Worm (Caenorhabditis elegans) whole organism, L2 larva: ENCODE measurements around the gene gtap-1.
"Not testable (repeated sequence)": the region's sequence is repeated elsewhere in the genome, so short reads cannot be mapped to it uniquely, and the experiment has no call there.

Experiments
- C34F6.9 ChIP-seq: fragments of 150-350 bp; optimal IDR thresholded peaks from 2 replicates; lab custom pipeline; 2014; ENCODE audit warnings: missing biosample characterization, missing genetic modification characterization
- Y55F3AM.14 ChIP-seq: fragments of 200-800 bp; sonication (Bioruptor generic); optimal IDR thresholded peaks from 2 replicates; lab custom pipeline; 2018; ENCODE audit warnings: mild to moderate bottlenecking, missing genetic modification characterization, missing compliant biosample characterization
- ZK546.5 ChIP-seq: sonication (generic microtip); optimal IDR thresholded peaks from 2 replicates; lab custom pipeline; 2017; ENCODE audit warnings: missing biosample characterization, missing genetic modification characterization
- aly-2 ChIP-seq: fragments of 150-350 bp; optimal IDR thresholded peaks from 2 replicates; lab custom pipeline; 2014; ENCODE audit warnings: missing biosample characterization, missing genetic modification characterization
- blmp-1 ChIP-seq: sonication (generic microtip); optimal IDR thresholded peaks from 2 replicates; lab custom pipeline; 2017; ENCODE audit warnings: missing genetic modification characterization, mild to moderate bottlenecking, missing compliant biosample characterization, antibody characterized with exemption, moderate library complexity; ENCODE audit not compliant: insufficient read depth
- crh-2 ChIP-seq: sonication (generic microtip); optimal IDR thresholded peaks from 2 replicates; lab custom pipeline; 2017; ENCODE audit warnings: missing biosample characterization, missing genetic modification characterization
- egl-27 ChIP-seq: sonication (generic microtip); optimal IDR thresholded peaks from 3 replicates; lab custom pipeline; 2017; ENCODE audit warnings: missing biosample characterization, missing genetic modification reagents, missing genetic modification characterization
- elt-3 ChIP-seq: sonication (generic microtip); optimal IDR thresholded peaks from 2 replicates; lab custom pipeline; 2017; ENCODE audit warnings: missing biosample characterization, missing genetic modification characterization
- fos-1 ChIP-seq: fragments of 150-350 bp; optimal IDR thresholded peaks from 2 replicates; lab custom pipeline; 2014; ENCODE audit warnings: missing biosample characterization, missing genetic modification characterization
- gmeb-1 ChIP-seq: fragments of 150-350 bp; optimal IDR thresholded peaks from 2 replicates; lab custom pipeline; 2014; ENCODE audit warnings: missing biosample characterization, missing genetic modification characterization
- lin-11 ChIP-seq: fragments of 150-350 bp; sonication (generic microtip); optimal IDR thresholded peaks from 2 replicates; lab custom pipeline; 2014; ENCODE audit warnings: missing biosample characterization, missing genetic modification characterization, inconsistent platforms, mixed read lengths
- lin-39 ChIP-seq: fragments of 150-350 bp; optimal IDR thresholded peaks from 2 replicates; lab custom pipeline; 2014; ENCODE audit warnings: missing biosample characterization, missing genetic modification reagents, missing genetic modification characterization
- mab-5 ChIP-seq: fragments of 150-350 bp; optimal IDR thresholded peaks from 2 replicates; lab custom pipeline; 2014; ENCODE audit warnings: missing biosample characterization, missing genetic modification characterization
- mbf-1 ChIP-seq: sonication (generic microtip); optimal IDR thresholded peaks from 2 replicates; lab custom pipeline; 2017; ENCODE audit warnings: missing biosample characterization, missing genetic modification characterization
- mdl-1 ChIP-seq, 2 experiments: fragments of 150-350 bp in 1 of 2; sonication (generic microtip) in 1 of 2; optimal IDR thresholded peaks; 2 replicates each; lab custom pipeline; 2017; ENCODE audit warnings: missing biosample characterization in 2 of 2, missing genetic modification characterization in 2 of 2
- nhr-10 ChIP-seq: sonication (generic microtip); optimal IDR thresholded peaks from 2 replicates; lab custom pipeline; 2017; ENCODE audit warnings: missing biosample characterization, missing genetic modification characterization
- nhr-12 ChIP-seq: fragments of 150-350 bp; optimal IDR thresholded peaks from 2 replicates; lab custom pipeline; 2014; ENCODE audit warnings: missing biosample characterization, missing genetic modification characterization
- nhr-129 ChIP-seq: fragments of 150-350 bp; optimal IDR thresholded peaks from 2 replicates; lab custom pipeline; 2014; ENCODE audit warnings: missing biosample characterization, missing genetic modification characterization
- nhr-23 ChIP-seq: fragments of 150-350 bp; optimal IDR thresholded peaks from 2 replicates; lab custom pipeline; 2014; ENCODE audit warnings: missing biosample characterization, missing genetic modification reagents, missing genetic modification characterization
- nhr-237 ChIP-seq: fragments of 150-350 bp; optimal IDR thresholded peaks from 2 replicates; lab custom pipeline; 2014; ENCODE audit warnings: missing biosample characterization, missing genetic modification characterization
- nhr-6 ChIP-seq: fragments of 150-350 bp; optimal IDR thresholded peaks from 2 replicates; lab custom pipeline; 2014; ENCODE audit warnings: missing biosample characterization, missing genetic modification characterization
- sem-4 ChIP-seq: fragments of 150-350 bp; optimal IDR thresholded peaks from 2 replicates; lab custom pipeline; 2014; ENCODE audit warnings: missing biosample characterization, missing genetic modification reagents, missing genetic modification characterization
- sma-3 ChIP-seq: sonication (generic microtip); optimal IDR thresholded peaks from 2 replicates; lab custom pipeline; 2016; ENCODE audit warnings: missing genetic modification reagents, missing genetic modification characterization, missing compliant biosample characterization
- snpc-4 ChIP-seq: fragments of 150-350 bp; optimal IDR thresholded peaks from 2 replicates; lab custom pipeline; 2014; ENCODE audit warnings: missing biosample characterization, missing genetic modification characterization
- unc-39 ChIP-seq: fragments of 150-350 bp; optimal IDR thresholded peaks from 2 replicates; lab custom pipeline; 2014; ENCODE audit warnings: missing biosample characterization, missing genetic modification characterization
- unc-55 ChIP-seq: fragments of 150-350 bp; sonication (generic microtip); optimal IDR thresholded peaks from 3 replicates; lab custom pipeline; 2014; ENCODE audit warnings: missing biosample characterization, missing genetic modification reagents, missing genetic modification characterization
- unc-62 ChIP-seq: fragments of 150-350 bp; optimal IDR thresholded peaks from 2 replicates; lab custom pipeline; 2014; ENCODE audit warnings: missing biosample characterization, missing genetic modification reagents, missing genetic modification characterization
- zag-1 ChIP-seq: fragments of 150-350 bp; optimal IDR thresholded peaks from 2 replicates; lab custom pipeline; 2014; ENCODE audit warnings: missing biosample characterization, missing genetic modification characterization
- ztf-11 ChIP-seq: sonication (generic microtip); optimal IDR thresholded peaks from 2 replicates; lab custom pipeline; 2017; ENCODE audit warnings: missing biosample characterization, missing genetic modification characterization
- ztf-4 ChIP-seq: fragments of 150-350 bp; optimal IDR thresholded peaks from 2 replicates; lab custom pipeline; 2014; ENCODE audit warnings: missing biosample characterization, missing genetic modification characterization

Gene gtap-1

ce11 chrII:5818298-5818697, 14.7 kb downstream of the gtap-1 start, which contains the start of gene ZK1248.4:
Gene ZK1248.4 (plus strand): TSS chrII:5818598.
- TF ChIP-seq mdl-1 (tag; optimal IDR thresholded peaks at IDR 0.05; lab: Kevin White, UChicago) (no peak), ZK546.5 (tag; lab: Kevin White, UChicago) (no peak), unc-55 (no peak), sem-4 (tag; lab: Kevin White, UChicago) (no peak), nhr-12 (tag; lab: Kevin White, UChicago) (no peak), zag-1 (no peak), lin-39 (no peak), mab-5 (tag; lab: Kevin White, UChicago) (no peak), nhr-10 (tag; lab: Kevin White, UChicago) (no peak), sma-3 (GFP tag; lab: Kevin White, UChicago) (no peak), Y55F3AM.14 (no peak), unc-62 (no peak), C34F6.9 (tag; lab: Kevin White, UChicago) (no peak)

ce11 chrII:5816346-5816745, 16.7 kb downstream of the gtap-1 start, which contains the start of gene ZK1248.20:
Gene ZK1248.20 (plus strand): TSS chrII:5816646.
- no peak for TF ChIP-seq nhr-23
- TF ChIP-seq ztf-11 (tag; lab: Kevin White, UChicago), result no peak
- TF ChIP-seq mab-5 (tag; lab: Kevin White, UChicago), result no peak
- no peak for TF ChIP-seq aly-2 (tag; lab: Kevin White, UChicago)
- no peak for TF ChIP-seq unc-55
- no peak for TF ChIP-seq elt-3 (tag; lab: Kevin White, UChicago)
- no peak for TF ChIP-seq snpc-4 (tag; lab: Kevin White, UChicago)

- TF ChIP-seq blmp-1 (tag; lab: Kevin White, UChicago); nhr-23; nhr-237: not testable (repeated sequence)
Observed at ce11 chrII:5815382-5815781, 17.7 kb downstream of the gtap-1 start, which contains the start of gene wago-5. Gene wago-5 (minus strand): TSS chrII:5815482.

ce11 chrII:5810230-5810629, 22.8 kb downstream of the gtap-1 start, which contains the start of the genes msp-64 and ZK1248.5:
Gene msp-64 (minus strand): TSS chrII:5810330.
Gene ZK1248.5 (plus strand): TSS chrII:5810514.
- TF ChIP-seq nhr-10 (tag; lab: Kevin White, UChicago) (no peak), mbf-1 (tag; lab: Kevin White, UChicago) (no peak)

ce11 chrII:5806563-5806962, 26.5 kb downstream of the gtap-1 start:
- TF ChIP-seq crh-2 (tag; lab: Kevin White, UChicago) (peak; percentile 17), gmeb-1 (tag; lab: Kevin White, UChicago) (peak; percentile 10), aly-2 (tag; lab: Kevin White, UChicago) (no peak), fos-1 (tag; lab: Kevin White, UChicago) (peak; percentile 80), ztf-4 (tag; lab: Kevin White, UChicago) (no peak), unc-39 (tag; lab: Kevin White, UChicago) (no peak), unc-62 (no peak)

ce11 chrII:5805303-5805702, 27.7 kb downstream of the gtap-1 start, which contains the start of gene K05F1.10:
Gene K05F1.10 (minus strand): TSS chrII:5805473.
- TF ChIP-seq mbf-1 (tag; lab: Kevin White, UChicago) (no peak), crh-2 (tag; lab: Kevin White, UChicago) (peak; percentile 17)

ce11 chrII:5804288-5804687, 28.7 kb downstream of the gtap-1 start:
- TF ChIP-seq fos-1 (tag; lab: Kevin White, UChicago), result peak; percentile 29
- no peak for TF ChIP-seq snpc-4 (tag; lab: Kevin White, UChicago)
- no peak for TF ChIP-seq mdl-1 (tag; optimal IDR thresholded peaks at IDR 0.05; lab: Kevin White, UChicago)
- TF ChIP-seq Y55F3AM.14, result no peak
- TF ChIP-seq nhr-10 (tag; lab: Kevin White, UChicago), result no peak

DNA sequence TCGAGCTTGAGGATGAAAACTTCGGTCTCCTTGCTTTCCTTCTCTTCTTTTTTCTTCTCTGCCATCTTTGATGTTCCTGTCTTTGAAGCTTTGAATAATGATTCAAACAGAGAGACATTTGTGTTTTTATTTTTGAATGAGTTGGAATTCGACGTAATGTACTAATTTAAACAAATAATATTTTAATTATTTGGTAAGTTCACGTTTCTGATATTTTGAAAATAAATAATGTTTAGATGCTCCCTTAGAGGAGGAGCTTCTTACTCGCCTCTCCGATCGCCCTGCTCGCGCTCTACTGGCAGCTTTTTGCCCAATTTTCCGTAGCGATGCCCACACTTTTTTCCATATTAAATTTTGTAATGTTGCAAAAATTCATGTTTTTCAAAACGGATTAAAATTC, 32.0 kb downstream of the gtap-1 start, which contains the start of the genes K05F1.9 and K05F1.1:
K05F1.9 (minus strand) TSS at position 101 of the 400 bp plus-strand sequence.
K05F1.1 (plus strand) TSS at position 308 of the 400 bp plus-strand sequence.
- TF ChIP-seq snpc-4 (tag; lab: Kevin White, UChicago) (no peak), unc-55 (no peak), gmeb-1 (tag; lab: Kevin White, UChicago) (no peak), nhr-129 (tag; lab: Kevin White, UChicago) (no peak), unc-62 (no peak), nhr-6 (tag; lab: Kevin White, UChicago) (no peak), lin-11 (tag; lab: Kevin White, UChicago) (no peak), crh-2 (tag; lab: Kevin White, UChicago) (no peak), sma-3 (GFP tag; lab: Kevin White, UChicago) (no peak), egl-27 (tag; lab: Kevin White, UChicago) (no peak), mab-5 (tag; lab: Kevin White, UChicago) (no peak)
- TF ChIP-seq, all 48 proteins: peak for 0
